Fruit fly (Drosophila melanogaster) whole organism, pupa: ENCODE results near the gene CG33796.

Experiments
- CG12605 ChIP-seq: fragments of 200-800 bp; sonication (Bioruptor generic); IDR thresholded peaks from 2 replicates; pipeline ENCODE4 v1.3.6; 2022; ENCODE audit warnings: missing biosample characterization, missing genetic modification characterization
- CG13204 ChIP-seq: fragments of 200-800 bp; sonication (Bioruptor generic); optimal IDR thresholded peaks from 2 replicates; lab custom pipeline; 2018; ENCODE audit warnings: missing biosample characterization, mild to moderate bottlenecking, missing genetic modification characterization, moderate library complexity
- CG14655 ChIP-seq: fragments of 200-800 bp; sonication (Bioruptor generic); optimal IDR thresholded peaks from 3 replicates; lab custom pipeline; 2017; ENCODE audit warnings: mild to moderate bottlenecking, missing biosample characterization, missing genetic modification reagents, missing genetic modification characterization
- CG17806 ChIP-seq: fragments of 200-800 bp; sonication (Bioruptor generic); optimal IDR thresholded peaks from 2 replicates; lab custom pipeline; 2018; ENCODE audit warnings: missing biosample characterization, mild to moderate bottlenecking, missing genetic modification characterization, moderate library complexity
- CG34367 ChIP-seq: fragments of 200-800 bp; sonication (Bioruptor generic); optimal IDR thresholded peaks from 2 replicates; lab custom pipeline; 2018; ENCODE audit warnings: missing biosample characterization, mild to moderate bottlenecking, missing genetic modification characterization
- CG8159 ChIP-seq: fragments of 200-800 bp; sonication (Bioruptor generic); optimal IDR thresholded peaks from 3 replicates; lab custom pipeline; 2018; ENCODE audit warnings: missing biosample characterization, mild to moderate bottlenecking, missing genetic modification characterization, moderate library complexity
- CG9948 ChIP-seq: fragments of 200-800 bp; sonication (Bioruptor generic); optimal IDR thresholded peaks from 2 replicates; lab custom pipeline; 2018; ENCODE audit warnings: missing biosample characterization, mild to moderate bottlenecking, missing genetic modification characterization, moderate library complexity
- D1 ChIP-seq: fragments of 200-800 bp; sonication (Bioruptor generic); optimal IDR thresholded peaks from 2 replicates; lab custom pipeline; 2018; ENCODE audit warnings: missing biosample characterization, mild to moderate bottlenecking, missing genetic modification characterization, moderate library complexity
- Pif1A ChIP-seq: fragments of 200-800 bp; sonication (Bioruptor generic); optimal IDR thresholded peaks from 3 replicates; lab custom pipeline; 2016; ENCODE audit warnings: missing biosample characterization, missing genetic modification characterization
- Pif1B ChIP-seq: fragments of 200-800 bp; sonication (Bioruptor generic); optimal IDR thresholded peaks from 3 replicates; lab custom pipeline; 2016; ENCODE audit warnings: missing biosample characterization, missing genetic modification characterization
- fd96Ca ChIP-seq: fragments of 200-800 bp; sonication (Bioruptor generic); IDR thresholded peaks from 3 replicates; pipeline ENCODE4 v1.3.6; 2022; ENCODE audit warnings: missing biosample characterization, missing genetic modification characterization

DNA sequence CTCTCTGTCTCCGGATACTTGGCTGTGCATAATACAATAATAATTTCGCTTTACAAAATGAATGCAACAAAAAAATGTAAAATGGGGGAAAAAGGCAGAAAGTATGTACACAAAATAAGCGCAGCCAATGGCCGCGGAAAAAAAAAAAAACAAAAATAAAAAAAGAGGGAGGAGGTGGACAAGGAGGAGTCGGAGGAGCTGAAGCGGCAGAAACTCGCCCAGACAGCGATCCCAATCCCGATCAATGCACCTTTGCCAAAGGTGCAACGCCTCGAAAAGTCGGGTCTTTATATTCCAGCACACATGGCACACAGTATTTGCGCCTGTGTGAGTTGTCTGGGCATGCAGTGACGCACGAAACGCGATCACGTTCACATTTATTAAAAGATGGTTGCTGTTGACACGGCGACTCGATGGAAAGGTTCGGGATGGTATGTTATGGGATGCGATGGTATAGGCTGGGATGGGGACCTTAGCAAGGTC is 25.6 kb upstream of the CG33796 start:
- no peak for TF ChIP-seq CG34367 (tag; lab: Kevin White, UChicago)
- peak; percentile 30; the same call in 1 of the 3 replicates for TF ChIP-seq fd96Ca (GFP tag; lab: Robert Waterston, UW)
- peak; percentile 60 for TF ChIP-seq CG13204 (GFP tag; lab: Kevin White, UChicago)
- TF ChIP-seq CG14655 (GFP tag; lab: Kevin White, UChicago) = no peak
- TF ChIP-seq Pif1A (GFP tag; lab: Kevin White, UChicago) = peak; percentile 68
- no peak for TF ChIP-seq CG12605
- TF ChIP-seq Pif1B = peak; percentile 47
- peak; percentile 27 for TF ChIP-seq CG8159 (tag; lab: Kevin White, UChicago)
- no peak for TF ChIP-seq CG17806
- TF ChIP-seq CG9948 (tag; lab: Kevin White, UChicago) = no peak
- TF ChIP-seq D1 (tag; lab: Kevin White, UChicago) = no peak
